Fruit fly (Drosophila melanogaster): ENCODE results near the gene smg.

dm6 chr3L:8952549-8953198 lies 45.1 kb downstream of the smg start:
- TF ChIP-seq CrebA (GFP tag; optimal IDR thresholded peaks at IDR 0.05; ENCODE audit: borderline replicate concordance) (no peak), Myc (optimal IDR thresholded peaks at IDR 0.05) (no peak), lola (GFP tag; optimal IDR thresholded peaks at IDR 0.05) (no peak), pan (optimal IDR thresholded peaks at IDR 0.05) (no peak), br (GFP tag; optimal IDR thresholded peaks at IDR 0.05) (no peak), GATAd (GFP tag; optimal IDR thresholded peaks at IDR 0.05) (no peak), N (GFP tag; optimal IDR thresholded peaks at IDR 0.05) (no peak), Dfd (GFP tag; optimal IDR thresholded peaks at IDR 0.05) (no peak)
